Worm (Caenorhabditis elegans) whole organism, L3 larva: ENCODE results near the gene K12G11.6.

Experiments
- ama-1 ChIP-seq: fragments of 150-350 bp; optimal IDR thresholded peaks from 2 replicates; lab custom pipeline; 2018
- ceh-82 ChIP-seq: fragments of 150-350 bp; optimal IDR thresholded peaks from 2 replicates; lab custom pipeline; 2014; ENCODE audit warnings: missing biosample characterization, missing genetic modification characterization
- egl-27 ChIP-seq: sonication (generic microtip); optimal IDR thresholded peaks from 4 replicates; lab custom pipeline; 2017; ENCODE audit warnings: missing biosample characterization, missing genetic modification reagents, missing genetic modification characterization
- fkh-2 ChIP-seq: fragments of 150-350 bp; optimal IDR thresholded peaks from 2 replicates; lab custom pipeline; 2014; ENCODE audit warnings: missing biosample characterization, missing genetic modification reagents, missing genetic modification characterization
- lin-39 ChIP-seq: fragments of 150-350 bp; optimal IDR thresholded peaks from 2 replicates; lab custom pipeline; 2018; ENCODE audit warnings: missing biosample characterization, missing genetic modification reagents, missing genetic modification characterization
- mdl-1 ChIP-seq: fragments of 150-350 bp; optimal IDR thresholded peaks from 2 replicates; lab custom pipeline; 2014; ENCODE audit warnings: missing biosample characterization, missing genetic modification characterization
- unc-39 ChIP-seq: sonication (generic microtip); optimal IDR thresholded peaks from 4 replicates; lab custom pipeline; 2017; ENCODE audit warnings: missing biosample characterization, missing genetic modification characterization

DNA sequence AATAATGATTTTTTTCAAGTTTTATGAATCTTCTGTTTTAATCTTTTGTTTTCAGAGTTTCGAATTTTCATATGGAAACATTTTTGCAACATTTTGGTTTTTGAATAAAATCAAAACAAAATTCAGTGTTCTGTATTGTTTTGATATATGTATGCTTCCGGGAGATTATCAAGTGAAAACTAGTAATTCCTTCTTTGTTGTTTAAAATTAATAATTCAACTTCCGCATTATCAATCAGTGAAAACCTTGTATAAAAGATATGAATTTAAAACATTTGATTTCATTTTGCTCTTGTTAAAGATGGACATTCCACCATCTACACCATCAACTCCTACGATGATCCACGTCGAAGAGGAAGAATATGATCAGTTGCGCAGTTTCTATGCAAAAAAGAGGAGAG lies 14.4 kb upstream of the K12G11.6 start, which contains the start of gene sulp-5:
- TF ChIP-seq ama-1: no peak
- no peak for TF ChIP-seq egl-27 (tag; lab: Kevin White, UChicago)
- no peak for TF ChIP-seq mdl-1 (tag; lab: Kevin White, UChicago)
- TF ChIP-seq ceh-82 (tag; lab: Kevin White, UChicago): no peak
- no peak for TF ChIP-seq lin-39 (tag; lab: Kevin White, UChicago)
- TF ChIP-seq fkh-2: no peak
- TF ChIP-seq unc-39 (tag; lab: Kevin White, UChicago): no peak
